Fruit fly (Drosophila melanogaster) Kc167 (cell line): ENCODE results near the gene CG5516.

Experiments used
- Myc ChIP-seq: fragments of >200 bp; optimal IDR thresholded peaks from 2 replicates; lab custom pipeline; 2017; ENCODE audit warnings: missing external identifiers
- Sin3A ChIP-seq: fragments of >200 bp; optimal IDR thresholded peaks from 2 replicates; lab custom pipeline; 2018; ENCODE audit warnings: missing external identifiers
- h ChIP-seq: fragments of >200 bp; optimal IDR thresholded peaks from 3 replicates; lab custom pipeline; 2018; ENCODE audit warnings: missing external identifiers
- insv ChIP-seq: fragments of >200 bp; optimal IDR thresholded peaks from 3 replicates; lab custom pipeline; 2018; ENCODE audit warnings: missing external identifiers
- psq ChIP-seq: fragments of >200 bp; optimal IDR thresholded peaks from 2 replicates; lab custom pipeline; 2017; ENCODE audit warnings: missing external identifiers
- ttk ChIP-seq: sonication (Bioruptor generic); optimal IDR thresholded peaks from 2 replicates; lab custom pipeline; 2017; ENCODE audit warnings: missing external identifiers

CG5516 gene

dm6 chr3R:15974235-15974634 is 10.6 kb downstream of the CG5516 start:
- TF ChIP-seq Sin3A (lab: Kevin White, UChicago), result no peak
- peak; percentile 30 for TF ChIP-seq ttk
- TF ChIP-seq insv, result no peak

dm6 chr3R:15975170-15975569 is 11.5 kb downstream of the CG5516 start:
- TF ChIP-seq insv (no peak), Myc (lab: Kevin White, UChicago) (no peak)

DNA sequence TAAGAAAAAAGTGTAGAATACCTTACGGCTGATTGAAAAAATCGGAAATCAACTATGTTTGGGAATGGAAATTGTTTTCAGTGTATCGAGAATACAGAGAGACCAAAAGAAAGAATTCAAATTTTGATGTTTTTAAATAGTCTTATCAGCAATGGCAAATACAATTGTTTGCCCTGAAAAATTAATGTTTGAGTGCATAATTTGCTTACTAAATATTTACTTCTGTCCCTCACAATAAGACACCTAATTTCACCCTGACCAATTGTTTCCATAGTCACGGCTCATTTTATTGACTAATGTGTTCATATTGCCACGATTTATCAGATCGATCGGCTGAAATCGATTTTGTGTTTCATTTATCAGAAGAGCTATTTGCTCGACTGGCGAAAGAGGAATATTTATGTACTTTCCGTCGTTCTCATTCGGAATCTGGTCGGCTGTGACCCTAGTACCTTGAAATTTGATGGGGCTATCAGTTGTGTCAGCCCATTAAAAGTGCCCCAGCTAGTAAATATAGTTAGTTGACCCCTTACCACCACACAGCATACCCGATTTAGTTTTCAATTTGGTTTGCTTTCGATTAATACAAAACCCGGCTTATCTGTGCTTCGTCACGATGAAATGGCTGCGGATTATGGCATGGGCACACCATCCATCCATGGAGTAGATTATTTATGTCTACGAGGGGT is 20.0 kb downstream of the CG5516 start:
- no peak for TF ChIP-seq insv
- no peak for TF ChIP-seq Myc (lab: Kevin White, UChicago)

dm6 chr3R:15984483-15985118 is 20.9 kb downstream of the CG5516 start:
- TF ChIP-seq insv, result no peak
- no peak for TF ChIP-seq Myc (lab: Kevin White, UChicago)
- no peak for TF ChIP-seq h (lab: Kevin White, UChicago)
- no peak for TF ChIP-seq Sin3A (lab: Kevin White, UChicago)
- TF ChIP-seq psq (lab: Kevin White, UChicago), result no peak
- no peak for TF ChIP-seq ttk

- TF ChIP-seq insv, result no peak
- TF ChIP-seq ttk, result no peak
- no peak for TF ChIP-seq Myc (lab: Kevin White, UChicago)
- TF ChIP-seq psq (lab: Kevin White, UChicago), result no peak
- TF ChIP-seq h (lab: Kevin White, UChicago), result no peak
These were observed 22.1 kb downstream of the CG5516 start, which contains the start of gene srp for dm6 chr3R:15985762-15986214. srp (plus strand) TSS chr3R:15986152.

dm6 chr3R:15987064-15987649 is 23.5 kb downstream of the CG5516 start:
- TF ChIP-seq Myc (lab: Kevin White, UChicago) (no peak), ttk (no peak), h (lab: Kevin White, UChicago) (no peak), Sin3A (lab: Kevin White, UChicago) (no peak), psq (lab: Kevin White, UChicago) (no peak), insv (no peak)

DNA sequence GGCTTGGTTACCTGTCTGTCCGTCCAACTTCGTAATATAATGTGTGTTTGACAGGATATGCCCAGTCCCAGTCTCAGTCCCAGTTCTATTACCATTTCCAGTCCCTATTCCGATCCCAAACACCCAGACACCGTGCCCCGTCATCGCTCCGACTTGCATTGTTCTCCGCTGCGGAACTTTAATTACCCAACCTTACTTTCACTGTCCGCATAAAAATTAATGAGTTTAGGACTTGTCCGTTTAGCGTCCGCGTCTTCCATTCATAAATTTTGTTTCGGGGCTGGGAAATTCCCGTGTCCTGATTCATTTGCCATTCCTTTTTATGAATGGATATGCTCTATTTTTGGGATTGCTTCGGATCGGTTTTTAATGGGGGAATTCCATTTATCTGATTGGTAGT is 24.7 kb downstream of the CG5516 start:
- TF ChIP-seq psq (lab: Kevin White, UChicago), result no peak
- no peak for TF ChIP-seq Myc (lab: Kevin White, UChicago)
- TF ChIP-seq insv, result no peak
- TF ChIP-seq Sin3A (lab: Kevin White, UChicago), result no peak
- TF ChIP-seq h (lab: Kevin White, UChicago), result no peak
- no peak for TF ChIP-seq ttk

DNA sequence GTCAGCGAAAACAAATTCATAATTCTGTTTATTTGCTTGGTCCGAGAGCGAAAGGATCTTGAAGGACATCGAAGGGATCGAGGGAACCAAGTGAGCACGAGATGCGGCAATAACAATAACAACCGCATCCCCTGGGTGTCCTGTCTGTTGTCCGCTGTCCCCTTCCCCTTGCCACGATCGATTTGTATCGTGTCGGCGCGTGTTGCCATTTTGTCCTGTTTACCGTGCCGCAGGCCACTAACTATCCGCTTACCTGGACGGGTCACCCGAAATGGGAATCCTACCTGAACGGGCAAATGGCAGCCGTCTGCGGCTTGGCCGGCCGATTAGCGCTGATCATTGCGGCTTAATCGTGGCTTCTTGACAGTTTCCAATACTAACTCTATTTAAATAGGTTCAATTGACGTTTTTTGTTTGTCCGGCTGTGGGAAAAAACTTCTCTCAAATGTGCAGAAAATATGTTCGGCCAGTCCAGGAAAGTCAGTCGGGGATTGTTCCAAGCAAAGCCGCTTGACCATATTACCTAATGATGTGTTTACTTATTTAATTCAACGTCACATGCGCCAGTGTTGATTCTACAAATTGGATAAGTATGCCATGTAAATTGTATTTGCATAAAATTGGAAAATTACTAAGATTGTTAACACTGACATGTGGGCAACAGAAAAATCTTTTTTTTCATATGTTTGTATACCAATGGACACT is 25.7 kb downstream of the CG5516 start:
- TF ChIP-seq h (lab: Kevin White, UChicago) (no peak), insv (no peak), psq (lab: Kevin White, UChicago) (no peak), Sin3A (lab: Kevin White, UChicago) (no peak), ttk (no peak), Myc (lab: Kevin White, UChicago) (no peak)

DNA sequence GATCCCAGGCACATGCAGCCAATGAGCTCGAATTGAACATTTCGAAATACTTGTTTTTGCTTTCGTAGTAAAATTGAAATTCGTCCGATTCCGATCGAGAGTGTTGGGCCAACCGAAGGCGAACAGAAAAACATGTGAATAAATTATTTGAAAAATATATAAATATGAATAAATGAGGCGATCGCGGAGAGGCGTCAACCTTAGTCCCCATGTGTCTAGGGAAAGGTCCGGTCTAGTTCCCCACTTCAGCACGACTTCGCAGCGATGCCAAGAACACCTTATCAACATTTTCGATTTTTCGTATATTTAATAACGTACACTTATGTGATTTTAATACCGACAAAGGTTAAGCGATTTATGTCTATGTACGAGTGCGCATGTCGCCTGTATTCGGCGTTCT is 27.9 kb downstream of the CG5516 start:
- TF ChIP-seq h (lab: Kevin White, UChicago) (no peak), ttk (no peak), insv (no peak), Sin3A (lab: Kevin White, UChicago) (no peak), Myc (lab: Kevin White, UChicago) (no peak), psq (lab: Kevin White, UChicago) (no peak)

DNA sequence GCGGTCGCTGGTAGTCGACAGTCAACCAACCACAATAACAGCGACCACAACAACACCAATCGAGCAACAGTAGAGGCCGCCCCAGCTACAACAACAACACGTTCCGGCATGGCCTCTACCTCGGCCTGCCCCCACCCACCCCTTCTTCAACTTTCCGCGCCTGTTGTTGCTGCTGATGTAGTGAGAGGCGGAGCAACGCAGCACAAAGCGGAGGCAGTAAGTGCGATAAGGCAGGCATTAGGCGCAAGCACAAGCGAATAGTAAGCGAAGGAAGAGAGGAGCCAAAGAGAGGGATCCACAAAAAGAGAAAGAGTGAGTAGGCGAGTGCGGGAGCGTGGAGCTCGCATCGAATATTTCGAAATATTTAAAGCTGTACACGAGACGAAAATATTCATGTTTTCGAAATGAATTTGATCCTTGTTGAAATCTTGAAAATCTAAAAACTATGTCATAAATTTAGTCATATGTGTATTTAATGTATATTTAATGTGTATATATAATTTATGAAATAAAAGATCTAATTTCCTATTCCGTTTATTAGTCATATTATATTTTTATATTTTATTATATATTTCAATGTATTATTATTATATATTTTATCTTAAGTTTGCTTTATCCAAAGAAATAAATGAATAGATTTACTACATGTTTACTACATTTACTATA is 29.6 kb downstream of the CG5516 start:
- no peak for TF ChIP-seq ttk
- no peak for TF ChIP-seq insv
- TF ChIP-seq Sin3A (lab: Kevin White, UChicago), result no peak
- TF ChIP-seq psq (lab: Kevin White, UChicago), result no peak
- TF ChIP-seq h (lab: Kevin White, UChicago), result no peak
- TF ChIP-seq Myc (lab: Kevin White, UChicago), result no peak

- TF ChIP-seq Myc (lab: Kevin White, UChicago), result no peak
- no peak for TF ChIP-seq ttk
- TF ChIP-seq h (lab: Kevin White, UChicago), result no peak
- TF ChIP-seq psq (lab: Kevin White, UChicago), result no peak
- TF ChIP-seq Sin3A (lab: Kevin White, UChicago), result no peak
- TF ChIP-seq insv, result no peak
These were observed 30.3 kb downstream of the CG5516 start for dm6 chr3R:15993815-15994572.
